Fruit fly (Drosophila melanogaster): Measurements from ENCODE around the gene CG34008.

dm6 chr3R:20604078-20604477 lies 22.8 kb upstream of the CG34008 start:
- TF ChIP-seq kay (GFP tag; ENCODE audit: borderline replicate concordance) (no peak), pad (GFP tag; optimal IDR thresholded peaks at IDR 0.05) (no peak), CG33017 (tag; optimal IDR thresholded peaks at IDR 0.05) (no peak), bab1 (GFP tag; optimal IDR thresholded peaks at IDR 0.05) (no peak), CG7101 (tag; optimal IDR thresholded peaks at IDR 0.05) (no peak), CG5204 (GFP tag; optimal IDR thresholded peaks at IDR 0.05) (no peak), tj (GFP tag; optimal IDR thresholded peaks at IDR 0.05) (no peak)

Data from whole organism, adult.